Worm (Caenorhabditis elegans) whole organism, young adult: ENCODE data around the gene toc-1.

ENCODE experiments used
- C17E4.6 ChIP-seq: fragments of 200-800 bp; sonication (Bioruptor generic); IDR thresholded peaks from 2 replicates; pipeline ENCODE4 v1.3.6; 2022; ENCODE audit warnings: missing genetic modification reagents, missing genetic modification characterization, missing compliant biosample characterization
- F23B12.7 ChIP-seq: sonication (generic microtip); optimal IDR thresholded peaks from 2 replicates; lab custom pipeline; 2017; ENCODE audit warnings: missing genetic modification characterization, mild to moderate bottlenecking, missing compliant biosample characterization, antibody characterized with exemption, moderate library complexity; ENCODE audit not compliant: insufficient read depth
- F33H1.4 ChIP-seq: fragments of 200-800 bp; sonication (Bioruptor generic); IDR thresholded peaks from 2 replicates; pipeline ENCODE4 v1.3.6; 2022; ENCODE audit warnings: missing genetic modification reagents, missing genetic modification characterization, missing compliant biosample characterization
- K11D2.4 ChIP-seq: fragments of 200-800 bp; sonication (Bioruptor generic); IDR thresholded peaks from 2 replicates; pipeline ENCODE4 v1.3.6; 2022; ENCODE audit warnings: missing genetic modification reagents, missing genetic modification characterization, missing compliant biosample characterization
- K12H6.12 ChIP-seq: fragments of 200-800 bp; sonication (Bioruptor generic); optimal IDR thresholded peaks from 2 replicates; lab custom pipeline; 2018; ENCODE audit warnings: mild to moderate bottlenecking, missing genetic modification characterization, missing compliant biosample characterization
- Y56A3A.18 ChIP-seq: fragments of 200-800 bp; sonication (Bioruptor generic); IDR thresholded peaks from 2 replicates; pipeline ENCODE4 v1.3.6; 2022; ENCODE audit warnings: missing genetic modification reagents, missing genetic modification characterization, missing compliant biosample characterization
- aptf-2 ChIP-seq: fragments of 200-800 bp; sonication (Bioruptor generic); conservative IDR thresholded peaks from 2 replicates; pipeline ENCODE4 v1.3.6; 2022; ENCODE audit warnings: missing genetic modification reagents, missing genetic modification characterization, missing compliant biosample characterization
- athp-1 ChIP-seq: sonication (generic microtip); optimal IDR thresholded peaks from 2 replicates; lab custom pipeline; 2017; ENCODE audit warnings: mild to moderate bottlenecking, missing genetic modification characterization, missing compliant biosample characterization
- cebp-1 ChIP-seq, 2 experiments: fragments of 200-800 bp in 1 of 2; sonication (Bioruptor generic) in 1 of 2; sonication (generic microtip) in 1 of 2; IDR thresholded peaks in 1 of 2; optimal IDR thresholded peaks in 1 of 2; 2 replicates each; pipeline versions ENCODE4 v1.3.6 to Lab custom; 2017 to 2022; ENCODE audit warnings: missing compliant biosample characterization in 2 of 2, missing genetic modification characterization in 2 of 2, mild to moderate bottlenecking in 1 of 2, missing genetic modification reagents in 1 of 2, moderate library complexity in 1 of 2
- ceh-100 ChIP-seq: fragments of 200-800 bp; sonication (Bioruptor generic); IDR thresholded peaks from 2 replicates; pipeline ENCODE4 v1.3.6; 2022; ENCODE audit warnings: missing genetic modification reagents, missing genetic modification characterization, missing compliant biosample characterization
- ceh-27 ChIP-seq: fragments of 200-800 bp; sonication (Bioruptor generic); optimal IDR thresholded peaks from 2 replicates; lab custom pipeline; 2018; ENCODE audit warnings: mild to moderate bottlenecking, missing genetic modification characterization, moderate library complexity, missing compliant biosample characterization
- die-1 ChIP-seq: sonication (generic microtip); optimal IDR thresholded peaks from 2 replicates; lab custom pipeline; 2016; ENCODE audit warnings: missing genotype, mild to moderate bottlenecking, missing genetic modification characterization, missing compliant biosample characterization
- dox-1 ChIP-seq: fragments of 200-800 bp; sonication (Bioruptor generic); IDR thresholded peaks from 2 replicates; pipeline ENCODE4 v1.3.6; 2022; ENCODE audit warnings: missing genetic modification reagents, missing genetic modification characterization, missing compliant biosample characterization
- dpl-1 ChIP-seq: fragments of 150-350 bp; optimal IDR thresholded peaks from 2 replicates; lab custom pipeline; 2014; ENCODE audit warnings: missing biosample characterization, missing genetic modification reagents, missing genetic modification characterization
- egl-44 ChIP-seq: fragments of 200-800 bp; sonication (Bioruptor generic); IDR thresholded peaks from 2 replicates; pipeline ENCODE4 v1.3.6; 2022; ENCODE audit warnings: missing genetic modification reagents, missing genetic modification characterization, missing compliant biosample characterization
- hlh-26 ChIP-seq: fragments of 200-800 bp; sonication (Bioruptor generic); conservative IDR thresholded peaks from 2 replicates; pipeline ENCODE4 v1.3.6; 2022; ENCODE audit warnings: missing genetic modification reagents, missing genetic modification characterization, missing compliant biosample characterization
- lin-35 ChIP-seq, 3 experiments: fragments of 150-350 bp in 2 of 3; sonication (generic microtip) in 1 of 3; optimal IDR thresholded peaks; 2 replicates each; lab custom pipeline; 2014 to 2018; ENCODE audit warnings: missing biosample characterization in 3 of 3, missing genetic modification characterization in 3 of 3, missing genetic modification reagents in 3 of 3
- lin-54 ChIP-seq: fragments of 200-800 bp; sonication (Bioruptor generic); optimal IDR thresholded peaks from 2 replicates; lab custom pipeline; 2018; ENCODE audit warnings: mild to moderate bottlenecking, missing genetic modification characterization, missing compliant biosample characterization
- nfyb-1 ChIP-seq: fragments of 200-800 bp; sonication (Bioruptor generic); IDR thresholded peaks from 2 replicates; pipeline ENCODE4 v1.3.6; 2022; ENCODE audit warnings: missing genetic modification reagents, missing genetic modification characterization, missing compliant biosample characterization
- nhr-27 ChIP-seq: fragments of 200-800 bp; sonication (Bioruptor generic); optimal IDR thresholded peaks from 2 replicates; lab custom pipeline; 2018; ENCODE audit warnings: mild to moderate bottlenecking, missing genetic modification characterization, moderate library complexity, missing compliant biosample characterization
- nhr-80 ChIP-seq: sonication (generic microtip); optimal IDR thresholded peaks from 2 replicates; lab custom pipeline; 2016; ENCODE audit warnings: missing genetic modification characterization, missing compliant biosample characterization
- pbrm-1 ChIP-seq: fragments of 200-800 bp; sonication (Bioruptor generic); IDR thresholded peaks from 2 replicates; pipeline ENCODE4 v1.3.6; 2022; ENCODE audit warnings: missing genetic modification reagents, missing genetic modification characterization, missing compliant biosample characterization
- rec-8 ChIP-seq, 2 experiments: sonication (generic microtip); optimal IDR thresholded peaks; 2 replicates each; lab custom pipeline; 2016; ENCODE audit warnings: mild to moderate bottlenecking in 2 of 2, missing genetic modification characterization in 2 of 2, missing genetic modification reagents in 2 of 2, missing genotype in 2 of 2, missing biosample characterization in 1 of 2, missing compliant biosample characterization in 1 of 2, moderate library complexity in 1 of 2
- sdz-38 ChIP-seq: sonication (generic microtip); optimal IDR thresholded peaks from 2 replicates; lab custom pipeline; 2016; ENCODE audit warnings: missing genotype, missing genetic modification characterization, missing compliant biosample characterization
- snpc-1.1 ChIP-seq: sonication (generic microtip); optimal IDR thresholded peaks from 2 replicates; lab custom pipeline; 2017; ENCODE audit warnings: missing genetic modification characterization, mild to moderate bottlenecking, missing compliant biosample characterization, antibody characterized with exemption, moderate library complexity, missing genotype, missing genetic modification reagents; ENCODE audit not compliant: insufficient read depth
- sptf-2 ChIP-seq: fragments of 200-800 bp; sonication (Bioruptor generic); optimal IDR thresholded peaks from 2 replicates; lab custom pipeline; 2018; ENCODE audit warnings: mild to moderate bottlenecking, missing genetic modification characterization, missing compliant biosample characterization
- tbp1 ChIP-seq: fragments of 200-800 bp; sonication (Bioruptor generic); optimal IDR thresholded peaks from 2 replicates; lab custom pipeline; 2018; ENCODE audit warnings: mild to moderate bottlenecking, missing genetic modification characterization, missing compliant biosample characterization
- tbx-9 ChIP-seq: sonication (generic microtip); optimal IDR thresholded peaks from 2 replicates; lab custom pipeline; 2016; ENCODE audit warnings: borderline replicate concordance, missing genetic modification characterization, inconsistent platforms, missing compliant biosample characterization
- tlf-1 ChIP-seq: fragments of 200-800 bp; sonication (Bioruptor generic); optimal IDR thresholded peaks from 2 replicates; lab custom pipeline; 2018; ENCODE audit warnings: mild to moderate bottlenecking, missing genetic modification characterization, missing compliant biosample characterization
- zfh-2 ChIP-seq: fragments of 200-800 bp; sonication (Bioruptor generic); conservative IDR thresholded peaks from 2 replicates; pipeline ENCODE4 v1.3.6; 2022; ENCODE audit warnings: missing genetic modification reagents, missing genetic modification characterization, missing compliant biosample characterization
- zim-3 ChIP-seq: sonication (generic microtip); optimal IDR thresholded peaks from 2 replicates; lab custom pipeline; 2017; ENCODE audit warnings: mild to moderate bottlenecking, missing genetic modification characterization, moderate library complexity, missing compliant biosample characterization
- ztf-18 ChIP-seq: sonication (generic microtip); optimal IDR thresholded peaks from 2 replicates; lab custom pipeline; 2016; ENCODE audit warnings: missing genotype, mild to moderate bottlenecking, missing genetic modification characterization, missing compliant biosample characterization
- ztf-25 ChIP-seq: fragments of 200-800 bp; sonication (Bioruptor generic); IDR thresholded peaks from 2 replicates; pipeline ENCODE4 v1.3.6; 2022; ENCODE audit warnings: missing genetic modification reagents, missing genetic modification characterization, missing compliant biosample characterization
- ztf-28 ChIP-seq: fragments of 200-800 bp; sonication (Bioruptor generic); IDR thresholded peaks from 2 replicates; pipeline ENCODE4 v1.3.6; 2022; ENCODE audit warnings: missing genetic modification reagents, missing genetic modification characterization, missing compliant biosample characterization

Gene toc-1

ce11 chrIII:5308278-5308677 is 33.2 kb downstream of the toc-1 start, which contains the start of gene mog-3 (continued):
- TF ChIP-seq F33H1.4 (GFP tag; lab: Robert Waterston, UW) (peak; percentile 24; the same call in 1 of the 2 replicates), ztf-28 (GFP tag; lab: Robert Waterston, UW) (peak; percentile 63; the same call in 1 of the 2 replicates), Y56A3A.18 (no peak), lin-54 (GFP tag; lab: Kevin White, UChicago) (peak; percentile 83), ceh-27 (GFP tag; lab: Kevin White, UChicago) (peak; percentile 58), F23B12.7 (tag; lab: Kevin White, UChicago) (peak; percentile 57), tbx-9 (no peak), egl-44 (GFP tag; lab: Robert Waterston, UW) (no peak), K12H6.12 (tag; lab: Kevin White, UChicago) (peak; percentile 41), ztf-25 (0 out of 2 replicates have a peak, but pooled peaks have one; percentile 39), sptf-2 (GFP tag; lab: Kevin White, UChicago) (peak; percentile 66), athp-1 (tag; lab: Kevin White, UChicago) (peak; percentile 56), lin-35 (GFP tag; optimal IDR thresholded peaks at IDR 0.05; lab: Kevin White, UChicago) (peak in 1 of 3 experiments; percentile 65), dpl-1 (GFP tag; lab: Kevin White, UChicago) (peak; percentile 55), dox-1 (GFP tag; lab: Robert Waterston, UW) (peak; percentile 59), pbrm-1 (no peak), ztf-18 (tag; lab: Kevin White, UChicago) (no peak), tbp1 (GFP tag; lab: Kevin White, UChicago) (peak; percentile 38)

ce11 chrIII:5310403-5310802 is 35.4 kb downstream of the toc-1 start:
- TF ChIP-seq nhr-27 (tag; lab: Kevin White, UChicago) = no peak
- 0 out of 2 replicates have a peak, but pooled peaks have one; percentile 34 for TF ChIP-seq K11D2.4
- peak; percentile 4 for TF ChIP-seq zim-3
- peak; percentile 63 for TF ChIP-seq zfh-2 (GFP tag; lab: Robert Waterston, UW)
- TF ChIP-seq hlh-26 (GFP tag; lab: Robert Waterston, UW) = no peak
- TF ChIP-seq nfyb-1 (GFP tag; lab: Robert Waterston, UW) = no peak
- TF ChIP-seq sdz-38 (tag; lab: Kevin White, UChicago) = no peak
- no peak for TF ChIP-seq snpc-1.1 (tag; lab: Kevin White, UChicago)
- no peak for TF ChIP-seq die-1
- TF ChIP-seq rec-8 (tag; optimal IDR thresholded peaks at IDR 0.05; lab: Kevin White, UChicago) = no peak

ce11 chrIII:5310940-5311339 is 35.9 kb downstream of the toc-1 start, which contains the start of gene pqe-1:
Gene pqe-1 (plus strand): TSS chrIII:5311240.
- TF ChIP-seq ceh-100 (no peak), sdz-38 (tag; lab: Kevin White, UChicago) (no peak)

- TF ChIP-seq nhr-80 (peak; percentile 8), tlf-1 (GFP tag; lab: Kevin White, UChicago) (no peak), cebp-1 (GFP tag; IDR thresholded peaks at IDR 0.05; lab: Robert Waterston, UW) (no peak), cebp-1 (tag; optimal IDR thresholded peaks at IDR 0.05; lab: Kevin White, UChicago) (peak; percentile 17), C17E4.6 (GFP tag; lab: Robert Waterston, UW) (no peak), aptf-2 (GFP tag; lab: Robert Waterston, UW) (no peak)
Measured at ce11 chrIII:5318610-5319009, 43.6 kb downstream of the toc-1 start.
